Fruit fly (Drosophila melanogaster): ENCODE results near the gene CG15715.

- TF ChIP-seq disco-r (GFP tag; optimal IDR thresholded peaks at IDR 0.05) (no peak), CG2202 (tag; optimal IDR thresholded peaks at IDR 0.05) (peak; percentile 35), pros (GFP tag; optimal IDR thresholded peaks at IDR 0.05) (no peak), HLHmδ (GFP tag; optimal IDR thresholded peaks at IDR 0.05) (no peak), pan (optimal IDR thresholded peaks at IDR 0.05) (peak in 1 of 2 experiments; percentile 74), pan (GFP tag; optimal IDR thresholded peaks at IDR 0.05 in 1 of 2, IDR thresholded peaks at IDR 0.05 in 1 of 2) (peak in 1 of 2 experiments; percentile 43), Pdp1 (GFP tag; optimal IDR thresholded peaks at IDR 0.05) (no peak), CG6689 (GFP tag; IDR thresholded peaks at IDR 0.05) (peak; percentile 24; the same call in 1 of the 2 replicates), sima (GFP tag; optimal IDR thresholded peaks at IDR 0.05) (no peak), CG14441 (GFP tag; IDR thresholded peaks at IDR 0.05) (no peak), Jarid2 (GFP tag; optimal IDR thresholded peaks at IDR 0.05) (no peak), pum (GFP tag; optimal IDR thresholded peaks at IDR 0.05) (no peak), CG2116 (GFP tag; optimal IDR thresholded peaks at IDR 0.05) (no peak), nau (GFP tag; optimal IDR thresholded peaks at IDR 0.05) (no peak), schlank (tag; optimal IDR thresholded peaks at IDR 0.05) (no peak)
Measured at dm6 chr3L:15794311-15794710, 43.0 kb downstream of the CG15715 start.

All from whole organism, embryonic.